Fruit fly (Drosophila melanogaster): ENCODE data around the gene Srp72.

The Srp72 gene

dm6 chr3R:20626123-20626522, 37.6 kb downstream of the Srp72 start:
- peak; percentile 8; the same call in 1 of the 2 replicates for TF ChIP-seq CG43689 (GFP tag; IDR thresholded peaks at IDR 0.05)
- TF ChIP-seq Med (GFP tag) = peak; percentile 51
- TF ChIP-seq Ets65A (GFP tag) = peak; percentile 76
- no peak for TF ChIP-seq CG1529 (GFP tag; optimal IDR thresholded peaks at IDR 0.05)

DNA sequence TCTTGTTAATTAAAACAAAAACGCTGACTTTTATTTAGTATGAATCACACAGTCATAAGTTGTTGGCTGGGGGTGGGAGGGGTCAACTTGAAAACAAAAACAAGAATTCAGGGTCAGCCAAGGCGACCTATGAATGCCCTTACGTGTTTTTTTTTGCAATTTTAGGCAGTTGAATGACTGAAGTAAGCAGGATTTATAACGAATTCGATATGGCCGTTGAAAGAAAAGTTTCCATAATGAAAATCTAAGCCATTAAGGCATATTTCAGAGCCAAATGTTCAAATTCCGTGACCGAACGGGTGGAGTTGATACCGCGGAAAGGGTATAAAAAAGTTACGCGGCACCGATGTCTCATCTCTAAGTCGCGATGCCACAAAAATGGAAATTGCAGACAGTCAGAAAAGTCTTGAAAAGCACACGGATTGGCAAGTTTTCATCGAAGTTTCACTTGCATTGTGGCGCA, 45.5 kb downstream of the Srp72 start:
- TF ChIP-seq caup (GFP tag; optimal IDR thresholded peaks at IDR 0.05; ENCODE audit: severe bottlenecking) (no peak), CG2875 (GFP tag; optimal IDR thresholded peaks at IDR 0.05) (no peak), CG8281 (tag; optimal IDR thresholded peaks at IDR 0.05) (no peak), CG7839 (tag; optimal IDR thresholded peaks at IDR 0.05) (no peak), vfl (GFP tag; optimal IDR thresholded peaks at IDR 0.05) (peak; percentile 25), gfzf (GFP tag; optimal IDR thresholded peaks at IDR 0.05) (no peak), jing (GFP tag; optimal IDR thresholded peaks at IDR 0.05) (peak; percentile 32), mam (GFP tag; optimal IDR thresholded peaks at IDR 0.05) (peak; percentile 77), dm (GFP tag; optimal IDR thresholded peaks at IDR 0.05) (peak; percentile 54), CG3726 (GFP tag; IDR thresholded peaks at IDR 0.05) (0 out of 3 replicates have a peak, but pooled peaks have one; percentile 49), Gsc (GFP tag; IDR thresholded peaks at IDR 0.05) (no peak), CG11456 (GFP tag; IDR thresholded peaks at IDR 0.05) (peak; percentile 54; the same call in 1 of the 3 replicates), CG11696 (GFP tag; IDR thresholded peaks at IDR 0.05) (no peak), Jarid2 (GFP tag; optimal IDR thresholded peaks at IDR 0.05) (no peak), CG14014 (GFP tag; IDR thresholded peaks at IDR 0.05) (peak; percentile 68), nerfin-2 (GFP tag; IDR thresholded peaks at IDR 0.05; ENCODE audit: partially characterized antibody) (no peak), unpg (GFP tag; optimal IDR thresholded peaks at IDR 0.05) (no peak), Mes4 (GFP tag; optimal IDR thresholded peaks at IDR 0.05) (peak; percentile 71), tap (tag; optimal IDR thresholded peaks at IDR 0.05) (no peak), CTCF (GFP tag; optimal IDR thresholded peaks at IDR 0.05) (no peak), dati (GFP tag; IDR thresholded peaks at IDR 0.05) (0 out of 2 replicates have a peak, but pooled peaks have one; percentile 41), jigr1 (GFP tag; IDR thresholded peaks at IDR 0.05) (no peak), HLH54F (GFP tag; optimal IDR thresholded peaks at IDR 0.05) (peak; percentile 73), CG13894 (tag; optimal IDR thresholded peaks at IDR 0.05) (no peak), dpn (GFP tag; optimal IDR thresholded peaks at IDR 0.05) (peak; percentile 65 to 73), CG34224 (GFP tag; IDR thresholded peaks at IDR 0.05; ENCODE audit: partially characterized antibody) (no peak), Kr (GFP tag; optimal IDR thresholded peaks at IDR 0.05) (peak; percentile 14), CG9437 (GFP tag; optimal IDR thresholded peaks at IDR 0.05) (no peak), MESR4 (GFP tag; optimal IDR thresholded peaks at IDR 0.05) (no peak), CG7928 (GFP tag; optimal IDR thresholded peaks at IDR 0.05) (no peak), Deaf1 (tag; optimal IDR thresholded peaks at IDR 0.05) (no peak), mld (GFP tag; IDR thresholded peaks at IDR 0.05; ENCODE audit: partially characterized antibody) (no peak), jumu (GFP tag; optimal IDR thresholded peaks at IDR 0.05) (peak; percentile 69), btn (GFP tag; optimal IDR thresholded peaks at IDR 0.05) (no peak), chinmo (GFP tag; IDR thresholded peaks at IDR 0.05; ENCODE audit: partially characterized antibody) (no peak), CHES-1-like (GFP tag; optimal IDR thresholded peaks at IDR 0.05) (peak; percentile 78), CG12071 (GFP tag; optimal IDR thresholded peaks at IDR 0.05) (no peak), CG10209 (GFP tag; optimal IDR thresholded peaks at IDR 0.05) (no peak), dysf (GFP tag; IDR thresholded peaks at IDR 0.05) (peak; percentile 78), sens (GFP tag) (peak; percentile 91), H2.0 (GFP tag; IDR thresholded peaks at IDR 0.05) (peak; percentile 64), CG33213 (GFP tag; optimal IDR thresholded peaks at IDR 0.05) (peak; percentile 33), CG10654 (GFP tag; optimal IDR thresholded peaks at IDR 0.05) (peak; percentile 54), fd64A (GFP tag; optimal IDR thresholded peaks at IDR 0.05) (no peak), CG10321 (GFP tag; IDR thresholded peaks at IDR 0.05) (no peak), HLH3B (GFP tag; IDR thresholded peaks at IDR 0.05) (peak; percentile 46; the same call in 1 of the 2 replicates)
